Worm (Caenorhabditis elegans): Measurements from ENCODE around the gene anat-1.

Gene anat-1

ce11 chrIV:6777156-6777555 lies 6.5 kb downstream of the anat-1 start:
- TF ChIP-seq xbp-1 (tag; optimal IDR thresholded peaks at IDR 0.05) (no peak), nhr-19 (GFP tag; conservative IDR thresholded peaks at IDR 0.05) (no peak), unc-86 (tag; optimal IDR thresholded peaks at IDR 0.05) (no peak), hlh-4 (tag; optimal IDR thresholded peaks at IDR 0.05) (no peak), egl-13 (tag; optimal IDR thresholded peaks at IDR 0.05) (no peak), nhr-20 (tag; optimal IDR thresholded peaks at IDR 0.05) (no peak), efl-1 (optimal IDR thresholded peaks at IDR 0.05) (peak in 1 of 2 experiments; percentile 5), efl-1 (GFP tag; optimal IDR thresholded peaks at IDR 0.05 in 1 of 2) (peak in 1 of 2 experiments; percentile 83), snpc-4 (tag; optimal IDR thresholded peaks at IDR 0.05) (no peak), lin-14 (GFP tag; optimal IDR thresholded peaks at IDR 0.05) (peak; percentile 1), ceh-82 (tag; optimal IDR thresholded peaks at IDR 0.05) (no peak), swsn-7 (tag; optimal IDR thresholded peaks at IDR 0.05) (no peak), lin-13 (GFP tag; optimal IDR thresholded peaks at IDR 0.05) (no peak), sup-37 (GFP tag; optimal IDR thresholded peaks at IDR 0.05) (no peak), nhr-90 (tag; optimal IDR thresholded peaks at IDR 0.05; ENCODE audit: poor library complexity) (no peak), irx-1 (tag; optimal IDR thresholded peaks at IDR 0.05) (no peak), ces-1 (GFP tag; optimal IDR thresholded peaks at IDR 0.05) (no peak)

- TF ChIP-seq ceh-8 (GFP tag; optimal IDR thresholded peaks at IDR 0.05) (no peak), skn-1 (tag; optimal IDR thresholded peaks at IDR 0.05) (no peak), unc-130 (tag; optimal IDR thresholded peaks at IDR 0.05) (no peak), egl-13 (tag; optimal IDR thresholded peaks at IDR 0.05) (no peak), irx-1 (tag; optimal IDR thresholded peaks at IDR 0.05) (no peak), lsy-2 (tag; optimal IDR thresholded peaks at IDR 0.05) (peak in 1 of 2 experiments; percentile 49), xbp-1 (tag; optimal IDR thresholded peaks at IDR 0.05) (no peak), nhr-77 (tag; optimal IDR thresholded peaks at IDR 0.05) (peak; percentile 74), ztf-4 (tag; optimal IDR thresholded peaks at IDR 0.05) (no peak), swsn-7 (tag; optimal IDR thresholded peaks at IDR 0.05) (peak; percentile 14), blmp-1 (tag; optimal IDR thresholded peaks at IDR 0.05) (peak; percentile 3), nhr-47 (tag; optimal IDR thresholded peaks at IDR 0.05) (no peak), aha-1 (tag; optimal IDR thresholded peaks at IDR 0.05) (no peak), snpc-4 (tag; optimal IDR thresholded peaks at IDR 0.05) (no peak), mdl-1 (tag; optimal IDR thresholded peaks at IDR 0.05) (no peak), efl-3 (GFP tag; optimal IDR thresholded peaks at IDR 0.05) (no peak), nhr-71 (tag; optimal IDR thresholded peaks at IDR 0.05) (peak; percentile 17), nhr-28 (tag; optimal IDR thresholded peaks at IDR 0.05) (no peak), alr-1 (tag; optimal IDR thresholded peaks at IDR 0.05; ENCODE audit: borderline replicate concordance) (no peak), pqm-1 (tag; optimal IDR thresholded peaks at IDR 0.05) (no peak), nhr-237 (tag; optimal IDR thresholded peaks at IDR 0.05) (peak; percentile 29), tbx-2 (tag; optimal IDR thresholded peaks at IDR 0.05) (peak; percentile 5), efl-1 (optimal IDR thresholded peaks at IDR 0.05) (peak; percentile 14 to 34), efl-1 (GFP tag; optimal IDR thresholded peaks at IDR 0.05 in 1 of 2) (peak in 1 of 2 experiments; percentile 41), C16A3.4 (tag; optimal IDR thresholded peaks at IDR 0.05) (no peak), lin-13 (GFP tag; optimal IDR thresholded peaks at IDR 0.05) (peak; percentile 0), egl-27 (tag; optimal IDR thresholded peaks at IDR 0.05) (peak in 1 of 2 experiments; percentile 15), elt-3 (tag; optimal IDR thresholded peaks at IDR 0.05) (peak in 1 of 6 experiments; percentile 27), rnt-1 (tag; optimal IDR thresholded peaks at IDR 0.05) (peak; percentile 45), hlh-17 (GFP tag; optimal IDR thresholded peaks at IDR 0.05; ENCODE audit: borderline replicate concordance) (no peak), nhr-20 (tag; optimal IDR thresholded peaks at IDR 0.05) (peak; percentile 46), snu-23 (GFP tag; optimal IDR thresholded peaks at IDR 0.05) (peak; percentile 52), F16B12.6 (tag; optimal IDR thresholded peaks at IDR 0.05) (no peak), mep-1 (tag; optimal IDR thresholded peaks at IDR 0.05) (no peak), hpl-2 (GFP tag; optimal IDR thresholded peaks at IDR 0.05) (no peak), nhr-84 (tag; optimal IDR thresholded peaks at IDR 0.05) (no peak), lin-35 (GFP tag; optimal IDR thresholded peaks at IDR 0.05) (peak; percentile 9 to 31), nhr-85 (tag) (no peak), nhr-11 (tag; optimal IDR thresholded peaks at IDR 0.05) (no peak), unc-86 (tag; optimal IDR thresholded peaks at IDR 0.05) (no peak), dpl-1 (GFP tag; optimal IDR thresholded peaks at IDR 0.05) (peak in 2 of 3 experiments; percentile 19 to 23), lin-14 (GFP tag; optimal IDR thresholded peaks at IDR 0.05) (peak; percentile 72), unc-62 (GFP tag; optimal IDR thresholded peaks at IDR 0.05) (no peak), fkh-10 (GFP tag; optimal IDR thresholded peaks at IDR 0.05) (no peak)
Observed at ce11 chrIV:6785151-6785550, 14.5 kb downstream of the anat-1 start, which contains the start of gene dyci-1. TSS of gene dyci-1 (minus strand) at chrIV:6785272.
